Worm (Caenorhabditis elegans) whole organism, early embryonic: Measurements from ENCODE around the gene npr-42.

Experiments
- B0310.2 ChIP-seq: sonication (generic microtip); optimal IDR thresholded peaks from 2 replicates; lab custom pipeline; 2016; ENCODE audit warnings: mild to moderate bottlenecking, missing genetic modification characterization, missing compliant biosample characterization
- F13C5.2 ChIP-seq: sonication (generic microtip); optimal IDR thresholded peaks from 2 replicates; lab custom pipeline; 2017; ENCODE audit warnings: mild to moderate bottlenecking, missing genetic modification characterization, inconsistent platforms, missing compliant biosample characterization
- aly-1 ChIP-seq: sonication (generic microtip); optimal IDR thresholded peaks from 2 replicates; lab custom pipeline; 2016; ENCODE audit warnings: missing genetic modification characterization, missing compliant biosample characterization
- ama-1 ChIP-seq: fragments of 150-350 bp; optimal IDR thresholded peaks from 2 replicates; lab custom pipeline; 2014
- ceh-13 ChIP-seq: fragments of 200-800 bp; sonication (Bioruptor generic); optimal IDR thresholded peaks from 2 replicates; lab custom pipeline; 2018; ENCODE audit warnings: mild to moderate bottlenecking, missing genetic modification characterization, missing compliant biosample characterization
- ceh-36 ChIP-seq: sonication (generic microtip); optimal IDR thresholded peaks from 2 replicates; lab custom pipeline; 2016; ENCODE audit warnings: missing genetic modification characterization, inconsistent platforms, missing compliant biosample characterization
- ets-7 ChIP-seq: sonication (generic microtip); optimal IDR thresholded peaks from 2 replicates; lab custom pipeline; 2016; ENCODE audit warnings: missing genotype, missing genetic modification characterization, missing compliant biosample characterization
- flt-1 ChIP-seq: fragments of 200-800 bp; sonication (Bioruptor generic); IDR thresholded peaks from 2 replicates; pipeline ENCODE4 v1.3.6; 2022; ENCODE audit warnings: missing genetic modification characterization, missing compliant biosample characterization
- hmbx-1 ChIP-seq: sonication (generic microtip); optimal IDR thresholded peaks from 2 replicates; lab custom pipeline; 2016; ENCODE audit warnings: mild to moderate bottlenecking, missing genetic modification characterization, missing compliant biosample characterization
- hmg-4 ChIP-seq: fragments of 200-800 bp; sonication (Bioruptor generic); optimal IDR thresholded peaks from 2 replicates; lab custom pipeline; 2018; ENCODE audit warnings: mild to moderate bottlenecking, missing genetic modification characterization, missing compliant biosample characterization
- hnd-1 ChIP-seq: sonication (generic microtip); optimal IDR thresholded peaks from 2 replicates; lab custom pipeline; 2016; ENCODE audit warnings: missing genetic modification characterization, missing compliant biosample characterization
- pes-1 ChIP-seq: fragments of 200-800 bp; sonication (Bioruptor generic); IDR thresholded peaks from 2 replicates; pipeline ENCODE4 v1.3.6; 2022; ENCODE audit warnings: missing genetic modification reagents, missing genetic modification characterization, missing compliant biosample characterization
- scrt-1 ChIP-seq: fragments of 200-800 bp; sonication (Bioruptor generic); IDR thresholded peaks from 2 replicates; pipeline ENCODE4 v1.3.6; 2022; ENCODE audit warnings: missing genetic modification characterization, missing compliant biosample characterization
- sea-1 ChIP-seq: fragments of 200-800 bp; sonication (Bioruptor generic); conservative IDR thresholded peaks from 2 replicates; pipeline ENCODE4 v1.3.6; 2022; ENCODE audit warnings: missing genetic modification characterization, missing compliant biosample characterization
- tbx-11 ChIP-seq: fragments of 200-800 bp; sonication (Bioruptor generic); IDR thresholded peaks from 2 replicates; pipeline ENCODE4 v1.3.6; 2022; ENCODE audit warnings: missing genetic modification characterization, missing compliant biosample characterization
- tbx-37 ChIP-seq: fragments of 200-800 bp; sonication (Bioruptor generic); conservative IDR thresholded peaks from 2 replicates; pipeline ENCODE4 v1.3.6; 2022; ENCODE audit warnings: missing genetic modification reagents, missing genetic modification characterization, missing compliant biosample characterization
- tra-4 ChIP-seq: sonication (generic microtip); optimal IDR thresholded peaks from 2 replicates; lab custom pipeline; 2017; ENCODE audit warnings: missing genetic modification characterization, missing compliant biosample characterization

Gene npr-42

DNA sequence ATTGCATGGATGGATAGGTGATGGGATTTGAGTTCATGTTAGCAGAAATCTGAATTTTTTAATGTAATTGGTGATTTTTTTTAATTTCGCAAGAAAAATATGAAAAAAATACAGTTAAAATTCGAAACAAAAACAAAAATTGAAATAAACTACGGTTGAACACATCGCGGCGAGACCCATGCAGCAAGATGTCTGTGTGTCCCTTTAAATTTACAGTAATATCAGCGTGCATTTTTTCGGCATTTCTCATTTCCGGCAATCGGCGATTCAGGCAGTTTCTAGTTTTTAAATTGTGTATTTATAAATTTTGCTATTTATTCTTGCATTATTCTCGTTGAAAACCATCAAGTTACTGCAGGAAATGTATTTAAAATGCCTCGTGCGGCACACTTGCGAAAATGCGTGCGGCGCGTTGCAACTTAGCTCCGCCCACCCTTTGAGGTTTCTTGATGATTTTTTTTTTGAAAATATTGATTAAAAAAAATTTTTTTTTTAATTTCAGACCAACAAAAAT is 38.2 kb upstream of the npr-42 start, which contains the start of the genes fbxc-44 and C16A11.2:
Gene fbxc-44 (minus strand): TSS at position 51 of the 514 bp plus-strand sequence.
Gene C16A11.2 (plus strand): TSS at position 503 of the 514 bp plus-strand sequence.
- TF ChIP-seq hmbx-1: peak; percentile 11
- peak; percentile 68 for TF ChIP-seq flt-1 (GFP tag; lab: Robert Waterston, UW)
- peak; percentile 15 for TF ChIP-seq tra-4 (tag; lab: Kevin White, UChicago)
- peak; percentile 51 for TF ChIP-seq aly-1 (tag; lab: Kevin White, UChicago)
- peak; percentile 84 for TF ChIP-seq F13C5.2 (tag; lab: Kevin White, UChicago)
- TF ChIP-seq sea-1 (GFP tag; lab: Robert Waterston, UW): 0 out of 2 replicates have a peak, but pooled peaks have one; percentile 42
- peak; percentile 17 for TF ChIP-seq B0310.2 (tag; lab: Kevin White, UChicago)
- TF ChIP-seq ets-7: no peak
- peak; percentile 88 for TF ChIP-seq pes-1 (GFP tag; lab: Robert Waterston, UW)
- peak; percentile 79 for TF ChIP-seq tbx-11 (GFP tag; lab: Robert Waterston, UW)
- TF ChIP-seq scrt-1 (GFP tag; lab: Robert Waterston, UW): peak; percentile 76
- TF ChIP-seq hnd-1: peak; percentile 58
- TF ChIP-seq hmg-4 (GFP tag; lab: Kevin White, UChicago): peak; percentile 63
- TF ChIP-seq ama-1 (lab: Kevin White, UChicago): no peak
- TF ChIP-seq ceh-13 (GFP tag; lab: Kevin White, UChicago): peak; percentile 48
- TF ChIP-seq ceh-36 (tag; lab: Kevin White, UChicago): peak; percentile 77
- peak; percentile 74 for TF ChIP-seq tbx-37

DNA sequence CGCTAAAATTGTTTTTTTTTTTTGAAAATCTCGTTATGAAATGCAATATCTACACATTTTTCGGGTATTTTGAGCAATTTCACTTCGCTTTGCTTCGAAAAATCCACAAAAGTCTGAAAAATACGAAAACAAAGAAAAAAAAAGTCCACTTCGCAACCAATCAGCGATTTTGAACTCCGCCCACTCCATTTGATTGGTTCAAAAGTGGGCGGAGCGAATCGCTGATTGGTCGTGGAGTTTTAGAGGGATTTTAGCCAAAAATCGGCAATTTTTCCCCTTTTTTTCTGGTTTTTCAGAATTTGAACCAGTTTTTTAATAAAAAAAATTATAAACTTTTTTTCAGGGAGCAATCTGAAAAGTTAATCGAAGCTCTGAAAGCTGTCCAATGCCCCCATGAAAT is 37.0 kb upstream of the npr-42 start:
- TF ChIP-seq ets-7: no peak
- TF ChIP-seq aly-1 (tag; lab: Kevin White, UChicago): no peak
- no peak for TF ChIP-seq tra-4 (tag; lab: Kevin White, UChicago)
- TF ChIP-seq ceh-36 (tag; lab: Kevin White, UChicago): no peak
- no peak for TF ChIP-seq F13C5.2 (tag; lab: Kevin White, UChicago)
- no peak for TF ChIP-seq ceh-13 (GFP tag; lab: Kevin White, UChicago)
- TF ChIP-seq tbx-37: no peak
- no peak for TF ChIP-seq pes-1 (GFP tag; lab: Robert Waterston, UW)
- TF ChIP-seq hnd-1: no peak
- TF ChIP-seq sea-1 (GFP tag; lab: Robert Waterston, UW): no peak
- TF ChIP-seq hmbx-1: no peak
- no peak for TF ChIP-seq scrt-1 (GFP tag; lab: Robert Waterston, UW)
- TF ChIP-seq hmg-4 (GFP tag; lab: Kevin White, UChicago): no peak
- no peak for TF ChIP-seq tbx-11 (GFP tag; lab: Robert Waterston, UW)
- no peak for TF ChIP-seq ama-1 (lab: Kevin White, UChicago)
- no peak for TF ChIP-seq B0310.2 (tag; lab: Kevin White, UChicago)
- TF ChIP-seq flt-1 (GFP tag; lab: Robert Waterston, UW): no peak

DNA sequence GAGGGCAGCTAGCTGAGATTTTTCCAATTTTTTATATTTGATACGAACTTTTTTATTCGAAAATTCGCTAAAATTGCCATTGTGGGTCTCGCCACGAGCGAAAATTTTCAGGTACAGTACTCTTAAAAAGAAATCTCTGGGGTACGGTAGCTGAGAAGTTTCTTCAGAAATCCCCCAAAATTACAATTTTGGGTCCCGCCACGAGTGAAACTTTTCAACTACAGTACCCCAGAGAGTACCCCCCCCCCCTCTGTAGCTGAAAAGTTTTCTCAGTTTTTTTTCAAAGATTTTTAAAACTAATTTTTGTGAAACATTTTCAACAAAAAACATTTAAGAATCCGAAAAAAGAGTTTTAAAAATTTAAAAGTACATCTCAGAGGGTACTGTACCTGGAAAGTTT is 31.0 kb upstream of the npr-42 start:
- TF ChIP-seq hmg-4 (GFP tag; lab: Kevin White, UChicago) (no peak), B0310.2 (tag; lab: Kevin White, UChicago) (no peak), hnd-1 (no peak), tra-4 (tag; lab: Kevin White, UChicago) (no peak), F13C5.2 (tag; lab: Kevin White, UChicago) (no peak), ama-1 (lab: Kevin White, UChicago) (no peak), sea-1 (GFP tag; lab: Robert Waterston, UW) (no peak), hmbx-1 (no peak), tbx-11 (GFP tag; lab: Robert Waterston, UW) (no peak), ceh-36 (tag; lab: Kevin White, UChicago) (no peak), scrt-1 (GFP tag; lab: Robert Waterston, UW) (no peak), aly-1 (tag; lab: Kevin White, UChicago) (no peak)

DNA sequence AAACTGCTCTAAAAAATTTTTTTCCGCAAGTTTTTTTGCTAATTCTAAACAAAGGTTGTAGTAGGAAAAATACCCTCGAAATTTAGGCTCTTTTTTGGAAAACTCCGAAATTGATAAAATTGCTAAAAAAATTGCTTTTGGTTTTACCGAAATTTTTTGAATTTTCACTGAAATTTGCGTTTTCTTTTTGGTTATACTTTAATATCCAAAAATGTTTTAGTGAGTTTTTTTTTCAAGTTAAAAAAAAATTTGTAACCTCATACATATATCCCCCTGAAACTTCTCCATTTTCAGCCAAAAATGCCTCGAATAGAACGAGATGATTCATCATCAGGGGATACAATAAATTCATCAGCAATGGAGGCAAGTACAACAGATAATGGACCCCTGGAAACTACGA is 29.1 kb upstream of the npr-42 start, which contains the start of gene gpa-11:
Gene gpa-11 (plus strand): TSS at position 301 of the 400 bp plus-strand sequence.
- TF ChIP-seq ceh-36 (tag; lab: Kevin White, UChicago) (no peak), ama-1 (lab: Kevin White, UChicago) (no peak), tbx-37 (no peak)

DNA sequence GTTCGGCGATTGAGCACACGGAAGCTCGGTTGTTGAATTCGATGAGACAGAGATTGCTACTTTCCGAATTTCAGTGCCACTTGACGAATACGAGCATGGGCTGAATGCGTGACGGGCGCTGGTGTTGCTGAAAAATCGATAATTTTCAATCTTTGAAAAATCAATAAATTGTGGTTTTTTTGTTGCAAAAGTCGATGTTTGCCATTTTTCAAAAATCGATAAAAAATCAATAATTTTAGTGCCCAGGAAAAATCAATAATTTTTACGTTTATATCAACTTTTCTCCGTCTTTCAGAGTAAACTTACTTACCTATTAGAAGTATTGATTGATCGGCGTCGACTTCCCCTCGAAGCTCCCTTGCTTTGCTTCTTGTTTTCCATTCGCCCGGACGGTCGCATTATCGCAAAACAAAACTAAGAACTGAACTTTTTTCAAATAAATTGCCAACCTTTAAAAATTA is 19.4 kb upstream of the npr-42 start, which contains the start of gene C16A11.7:
Gene C16A11.7 (minus strand): TSS at position 411 of the 461 bp plus-strand sequence.
- TF ChIP-seq tbx-11 (GFP tag; lab: Robert Waterston, UW): no peak
- no peak for TF ChIP-seq tra-4 (tag; lab: Kevin White, UChicago)
- TF ChIP-seq hmg-4 (GFP tag; lab: Kevin White, UChicago): no peak
- TF ChIP-seq tbx-37: no peak
- TF ChIP-seq flt-1 (GFP tag; lab: Robert Waterston, UW): no peak
- TF ChIP-seq hnd-1: no peak
- TF ChIP-seq aly-1 (tag; lab: Kevin White, UChicago): no peak
- TF ChIP-seq hmbx-1: no peak
- TF ChIP-seq sea-1 (GFP tag; lab: Robert Waterston, UW): no peak
- no peak for TF ChIP-seq ceh-13 (GFP tag; lab: Kevin White, UChicago)
- no peak for TF ChIP-seq ets-7

DNA sequence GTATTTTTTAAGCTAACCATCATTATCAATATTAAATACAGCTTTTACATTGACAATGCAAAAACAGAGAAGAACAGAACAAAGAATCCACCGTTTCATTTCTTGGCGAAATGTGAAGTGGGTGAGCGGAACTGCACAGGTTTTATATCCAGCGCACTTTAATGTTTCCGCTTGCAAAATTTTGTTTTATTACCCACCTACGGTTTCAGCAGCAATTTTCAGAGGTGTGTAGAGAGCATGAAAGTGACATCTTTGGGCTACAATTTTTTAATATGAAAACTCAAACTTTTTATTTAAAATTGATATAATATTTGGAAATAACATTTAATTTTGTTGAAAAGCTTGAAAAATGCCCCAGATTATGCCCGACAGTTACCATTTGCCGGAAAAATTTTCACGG is 17.3 kb upstream of the npr-42 start, which contains the start of gene clec-135:
Gene clec-135 (minus strand): TSS at position 101 of the 400 bp plus-strand sequence.
- no peak for TF ChIP-seq tra-4 (tag; lab: Kevin White, UChicago)
- TF ChIP-seq tbx-11 (GFP tag; lab: Robert Waterston, UW): no peak
- TF ChIP-seq tbx-37: no peak
- TF ChIP-seq ets-7: no peak
- no peak for TF ChIP-seq ceh-36 (tag; lab: Kevin White, UChicago)
- no peak for TF ChIP-seq ceh-13 (GFP tag; lab: Kevin White, UChicago)
- TF ChIP-seq aly-1 (tag; lab: Kevin White, UChicago): no peak
- no peak for TF ChIP-seq flt-1 (GFP tag; lab: Robert Waterston, UW)
- TF ChIP-seq ama-1 (lab: Kevin White, UChicago): no peak
- TF ChIP-seq F13C5.2 (tag; lab: Kevin White, UChicago): no peak
- TF ChIP-seq scrt-1 (GFP tag; lab: Robert Waterston, UW): no peak
- no peak for TF ChIP-seq hmbx-1
- TF ChIP-seq sea-1 (GFP tag; lab: Robert Waterston, UW): no peak
- no peak for TF ChIP-seq pes-1 (GFP tag; lab: Robert Waterston, UW)
